Worm (Caenorhabditis elegans) whole organism, early embryonic: ENCODE results near the gene Y73F4A.1.

Experiments used
- B0310.2 ChIP-seq: sonication (generic microtip); optimal IDR thresholded peaks from 2 replicates; lab custom pipeline; 2016; ENCODE audit warnings: mild to moderate bottlenecking, missing genetic modification characterization, missing compliant biosample characterization
- F13C5.2 ChIP-seq: sonication (generic microtip); optimal IDR thresholded peaks from 2 replicates; lab custom pipeline; 2017; ENCODE audit warnings: mild to moderate bottlenecking, missing genetic modification characterization, inconsistent platforms, missing compliant biosample characterization
- aly-1 ChIP-seq: sonication (generic microtip); optimal IDR thresholded peaks from 2 replicates; lab custom pipeline; 2016; ENCODE audit warnings: missing genetic modification characterization, missing compliant biosample characterization
- ama-1 ChIP-seq: fragments of 150-350 bp; optimal IDR thresholded peaks from 2 replicates; lab custom pipeline; 2014
- ceh-13 ChIP-seq: fragments of 200-800 bp; sonication (Bioruptor generic); optimal IDR thresholded peaks from 2 replicates; lab custom pipeline; 2018; ENCODE audit warnings: mild to moderate bottlenecking, missing genetic modification characterization, missing compliant biosample characterization
- ceh-36 ChIP-seq: sonication (generic microtip); optimal IDR thresholded peaks from 2 replicates; lab custom pipeline; 2016; ENCODE audit warnings: missing genetic modification characterization, inconsistent platforms, missing compliant biosample characterization
- ets-7 ChIP-seq: sonication (generic microtip); optimal IDR thresholded peaks from 2 replicates; lab custom pipeline; 2016; ENCODE audit warnings: missing genotype, missing genetic modification characterization, missing compliant biosample characterization
- flt-1 ChIP-seq: fragments of 200-800 bp; sonication (Bioruptor generic); IDR thresholded peaks from 2 replicates; pipeline ENCODE4 v1.3.6; 2022; ENCODE audit warnings: missing genetic modification characterization, missing compliant biosample characterization
- hmbx-1 ChIP-seq: sonication (generic microtip); optimal IDR thresholded peaks from 2 replicates; lab custom pipeline; 2016; ENCODE audit warnings: mild to moderate bottlenecking, missing genetic modification characterization, missing compliant biosample characterization
- hmg-4 ChIP-seq: fragments of 200-800 bp; sonication (Bioruptor generic); optimal IDR thresholded peaks from 2 replicates; lab custom pipeline; 2018; ENCODE audit warnings: mild to moderate bottlenecking, missing genetic modification characterization, missing compliant biosample characterization
- hnd-1 ChIP-seq: sonication (generic microtip); optimal IDR thresholded peaks from 2 replicates; lab custom pipeline; 2016; ENCODE audit warnings: missing genetic modification characterization, missing compliant biosample characterization
- pes-1 ChIP-seq: fragments of 200-800 bp; sonication (Bioruptor generic); IDR thresholded peaks from 2 replicates; pipeline ENCODE4 v1.3.6; 2022; ENCODE audit warnings: missing genetic modification reagents, missing genetic modification characterization, missing compliant biosample characterization
- scrt-1 ChIP-seq: fragments of 200-800 bp; sonication (Bioruptor generic); IDR thresholded peaks from 2 replicates; pipeline ENCODE4 v1.3.6; 2022; ENCODE audit warnings: missing genetic modification characterization, missing compliant biosample characterization
- sea-1 ChIP-seq: fragments of 200-800 bp; sonication (Bioruptor generic); conservative IDR thresholded peaks from 2 replicates; pipeline ENCODE4 v1.3.6; 2022; ENCODE audit warnings: missing genetic modification characterization, missing compliant biosample characterization
- tbx-11 ChIP-seq: fragments of 200-800 bp; sonication (Bioruptor generic); IDR thresholded peaks from 2 replicates; pipeline ENCODE4 v1.3.6; 2022; ENCODE audit warnings: missing genetic modification characterization, missing compliant biosample characterization
- tbx-37 ChIP-seq: fragments of 200-800 bp; sonication (Bioruptor generic); conservative IDR thresholded peaks from 2 replicates; pipeline ENCODE4 v1.3.6; 2022; ENCODE audit warnings: missing genetic modification reagents, missing genetic modification characterization, missing compliant biosample characterization
- tra-4 ChIP-seq: sonication (generic microtip); optimal IDR thresholded peaks from 2 replicates; lab custom pipeline; 2017; ENCODE audit warnings: missing genetic modification characterization, missing compliant biosample characterization

Gene Y73F4A.1

ce11 chrIV:9067277-9068197 is 22.4 kb upstream of the Y73F4A.1 start:
- TF ChIP-seq pes-1, result 0 out of 2 replicates have a peak, but pooled peaks have one; percentile 8

ce11 chrIV:9063518-9063917 is 18.4 kb upstream of the Y73F4A.1 start:
- no peak for TF ChIP-seq scrt-1 (GFP tag; lab: Robert Waterston, UW)
- TF ChIP-seq ama-1 (lab: Kevin White, UChicago), result no peak
- no peak for TF ChIP-seq F13C5.2
- no peak for TF ChIP-seq B0310.2 (tag; lab: Kevin White, UChicago)
- no peak for TF ChIP-seq tbx-37 (GFP tag; lab: Robert Waterston, UW)
- no peak for TF ChIP-seq flt-1 (GFP tag; lab: Robert Waterston, UW)
- no peak for TF ChIP-seq pes-1
- TF ChIP-seq hnd-1 (tag; lab: Kevin White, UChicago), result no peak
- no peak for TF ChIP-seq tbx-11 (GFP tag; lab: Robert Waterston, UW)
- no peak for TF ChIP-seq aly-1 (tag; lab: Kevin White, UChicago)
- no peak for TF ChIP-seq hmbx-1 (tag; lab: Kevin White, UChicago)

DNA sequence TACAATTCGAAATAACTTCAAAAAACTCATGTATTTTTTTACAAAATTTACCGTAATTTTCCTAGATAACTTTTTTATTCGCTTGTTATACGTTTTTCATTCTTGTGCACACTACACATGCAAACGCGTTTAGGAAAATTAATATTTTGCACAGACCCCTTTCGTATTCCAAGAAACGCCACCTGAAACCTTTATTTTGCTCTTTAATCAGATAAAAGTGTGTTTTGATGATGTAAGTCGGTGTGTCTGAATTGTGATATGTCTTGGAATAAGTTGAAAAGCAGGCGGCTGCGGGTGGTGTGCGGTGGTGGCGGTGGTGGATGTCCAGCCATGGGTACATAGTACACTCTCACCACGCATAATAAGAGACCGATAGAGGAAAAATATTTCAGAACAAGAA is 8.3 kb upstream of the Y73F4A.1 start:
- TF ChIP-seq tra-4, result no peak

DNA sequence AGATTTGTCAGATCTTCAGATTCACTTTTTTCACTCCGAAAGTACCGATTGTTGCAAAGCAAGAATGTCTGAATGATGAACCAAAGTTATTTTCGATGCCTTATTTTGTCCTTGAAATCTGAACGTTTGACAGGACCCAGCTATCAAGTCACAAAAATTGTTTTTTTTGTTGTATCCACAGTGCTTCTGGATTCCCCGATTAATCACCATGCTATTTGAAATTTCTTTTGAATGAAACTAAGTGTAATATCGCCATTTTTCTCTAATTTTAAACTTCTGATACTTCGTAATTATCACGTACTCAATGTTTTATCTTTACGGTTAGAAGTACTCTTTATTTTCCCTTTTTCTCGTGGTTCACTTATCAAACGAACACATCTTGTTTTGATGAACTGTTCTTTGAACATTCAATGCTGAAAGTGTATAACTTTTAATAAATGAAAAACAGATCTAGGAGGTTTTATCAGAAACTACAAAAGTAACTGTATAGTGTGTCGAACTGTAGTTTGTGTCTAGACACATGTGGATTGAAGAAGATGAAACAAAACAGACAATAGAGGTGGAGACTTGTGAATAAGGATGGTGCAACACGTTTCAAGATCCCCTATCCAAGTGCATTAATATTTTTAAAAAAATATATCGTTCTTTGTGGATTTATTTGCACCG is 6.5 kb upstream of the Y73F4A.1 start:
- no peak for TF ChIP-seq hmbx-1 (tag; lab: Kevin White, UChicago)
- no peak for TF ChIP-seq hmg-4 (GFP tag; lab: Kevin White, UChicago)

- TF ChIP-seq ama-1 (lab: Kevin White, UChicago), result no peak
Measured at ce11 chrIV:9051036-9051435, 5.9 kb upstream of the Y73F4A.1 start.

DNA sequence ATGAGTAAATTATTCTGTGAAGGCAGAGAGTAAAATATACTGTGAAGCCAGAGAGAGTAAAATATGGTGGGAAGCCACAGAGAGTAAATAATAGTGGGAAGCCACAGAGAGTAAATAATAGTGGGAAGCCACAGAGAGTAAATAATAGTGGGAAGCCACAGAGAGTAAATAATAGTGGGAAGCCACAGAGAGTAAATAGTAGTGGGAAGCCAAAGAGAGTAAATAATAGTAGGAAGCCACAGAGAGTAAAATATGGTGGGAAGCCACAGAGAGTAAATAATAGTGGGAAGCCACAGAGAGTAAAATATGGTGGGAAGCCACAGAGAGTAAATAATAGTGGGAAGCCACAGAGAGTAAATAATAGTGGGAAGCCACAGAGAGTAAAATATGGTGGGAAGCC is 2.9 kb upstream of the Y73F4A.1 start:
- TF ChIP-seq hmbx-1 (tag; lab: Kevin White, UChicago) (peak; percentile 5), ets-7 (tag; lab: Kevin White, UChicago) (peak; percentile 45)

- TF ChIP-seq aly-1 (tag; lab: Kevin White, UChicago) (no peak), F13C5.2 (no peak), ets-7 (tag; lab: Kevin White, UChicago) (no peak), sea-1 (GFP tag; lab: Robert Waterston, UW) (no peak), hnd-1 (tag; lab: Kevin White, UChicago) (no peak), tra-4 (no peak), hmg-4 (GFP tag; lab: Kevin White, UChicago) (no peak), scrt-1 (GFP tag; lab: Robert Waterston, UW) (no peak), ceh-13 (GFP tag; lab: Kevin White, UChicago) (no peak), pes-1 (no peak), hmbx-1 (tag; lab: Kevin White, UChicago) (no peak), tbx-11 (GFP tag; lab: Robert Waterston, UW) (no peak), ama-1 (lab: Kevin White, UChicago) (no peak), tbx-37 (GFP tag; lab: Robert Waterston, UW) (no peak)
Measured at ce11 chrIV:9043224-9043623, 1.9 kb downstream of the Y73F4A.1 start, which contains the start of gene Y73F4A.2. Gene Y73F4A.2 (minus strand): TSS chrIV:9043347.

DNA sequence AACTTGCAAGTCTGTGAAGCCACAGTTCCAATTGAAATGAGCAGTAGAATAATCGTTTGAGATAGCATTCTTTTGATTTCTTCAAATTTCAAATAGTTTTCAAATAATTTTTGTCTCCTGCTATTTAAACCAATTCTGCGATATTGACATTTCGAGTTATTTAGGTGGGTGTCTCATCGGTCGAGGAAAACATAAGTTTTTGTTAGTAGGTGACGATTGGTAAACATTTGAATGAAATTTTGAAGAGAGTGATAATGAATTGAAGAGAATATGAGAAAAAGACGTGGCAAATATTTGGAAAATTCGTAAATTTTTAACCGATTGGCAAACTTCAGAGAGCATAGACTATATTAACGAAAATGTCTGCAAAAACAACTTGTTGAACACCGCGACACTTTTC is 4.8 kb downstream of the Y73F4A.1 start, which contains the start of gene Y73F4A.3:
Y73F4A.3 (minus strand) TSS at position 101 of the 400 bp plus-strand sequence.
- no peak for TF ChIP-seq hmg-4 (GFP tag; lab: Kevin White, UChicago)
- no peak for TF ChIP-seq ceh-36 (tag; lab: Kevin White, UChicago)
- TF ChIP-seq hmbx-1 (tag; lab: Kevin White, UChicago), result no peak
- TF ChIP-seq tra-4, result no peak
- TF ChIP-seq tbx-37 (GFP tag; lab: Robert Waterston, UW), result no peak
- no peak for TF ChIP-seq ama-1 (lab: Kevin White, UChicago)
- no peak for TF ChIP-seq flt-1 (GFP tag; lab: Robert Waterston, UW)
- no peak for TF ChIP-seq tbx-11 (GFP tag; lab: Robert Waterston, UW)
- TF ChIP-seq ceh-13 (GFP tag; lab: Kevin White, UChicago), result no peak
- no peak for TF ChIP-seq pes-1

DNA sequence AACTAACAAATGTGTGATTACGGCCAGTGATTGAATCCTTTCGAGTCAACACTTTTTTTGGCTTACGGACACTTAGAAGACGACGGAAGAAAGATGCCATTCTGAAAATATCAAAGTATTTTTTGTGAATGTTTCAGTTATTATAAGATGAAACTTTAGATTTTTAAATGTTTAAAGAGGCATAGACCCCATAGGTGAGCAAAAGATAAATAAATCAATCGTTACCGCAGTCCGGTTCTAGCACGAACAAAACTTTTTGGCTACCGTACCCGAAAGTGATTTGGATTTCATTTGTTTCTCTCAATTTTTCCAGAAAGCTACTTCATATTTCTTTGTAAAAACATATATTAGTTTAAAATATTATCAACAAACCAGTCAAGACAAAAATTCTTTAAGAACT is 8.1 kb downstream of the Y73F4A.1 start, which contains the start of gene C53D6.7:
C53D6.7 (minus strand) TSS at position 101 of the 400 bp plus-strand sequence.
- no peak for TF ChIP-seq hmbx-1 (tag; lab: Kevin White, UChicago)
- TF ChIP-seq flt-1 (GFP tag; lab: Robert Waterston, UW), result no peak
- TF ChIP-seq scrt-1 (GFP tag; lab: Robert Waterston, UW), result no peak
- no peak for TF ChIP-seq pes-1
- TF ChIP-seq ceh-36 (tag; lab: Kevin White, UChicago), result no peak
- no peak for TF ChIP-seq ets-7 (tag; lab: Kevin White, UChicago)
- no peak for TF ChIP-seq tbx-11 (GFP tag; lab: Robert Waterston, UW)
- TF ChIP-seq tbx-37 (GFP tag; lab: Robert Waterston, UW), result no peak
- TF ChIP-seq hmg-4 (GFP tag; lab: Kevin White, UChicago), result no peak
- no peak for TF ChIP-seq sea-1 (GFP tag; lab: Robert Waterston, UW)
- TF ChIP-seq B0310.2 (tag; lab: Kevin White, UChicago), result no peak
- TF ChIP-seq ama-1 (lab: Kevin White, UChicago), result no peak
- TF ChIP-seq hnd-1 (tag; lab: Kevin White, UChicago), result no peak
- TF ChIP-seq tra-4, result no peak
- TF ChIP-seq ceh-13 (GFP tag; lab: Kevin White, UChicago), result no peak
- no peak for TF ChIP-seq aly-1 (tag; lab: Kevin White, UChicago)
- TF ChIP-seq F13C5.2, result no peak
